Worm (Caenorhabditis elegans) whole organism, L4 larva: ENCODE data around the gene trcs-2.

Source experiments
- F26F4.8 ChIP-seq: fragments of 200-800 bp; sonication (Bioruptor generic); conservative IDR thresholded peaks from 2 replicates; pipeline ENCODE4 v1.3.6; 2022; ENCODE audit warnings: missing genetic modification characterization, missing compliant biosample characterization
- F37D6.2 ChIP-seq: sonication (generic microtip); optimal IDR thresholded peaks from 2 replicates; lab custom pipeline; 2016; ENCODE audit warnings: mild to moderate bottlenecking, missing genetic modification characterization, missing compliant biosample characterization
- F44E2.7 ChIP-seq: fragments of 200-800 bp; sonication (Bioruptor generic); IDR thresholded peaks from 2 replicates; pipeline ENCODE4 v2.1.2; 2022; ENCODE audit warnings: missing genetic modification characterization, missing compliant biosample characterization
- R02D3.7 ChIP-seq: fragments of 150-350 bp; sonication (generic microtip); optimal IDR thresholded peaks from 3 replicates; lab custom pipeline; 2014; ENCODE audit warnings: missing biosample characterization, missing genetic modification characterization
- T26A8.4 ChIP-seq: fragments of 200-800 bp; sonication (Bioruptor generic); IDR thresholded peaks from 2 replicates; pipeline ENCODE4 v1.3.6; 2022; ENCODE audit warnings: missing genetic modification characterization, missing compliant biosample characterization
- Y105C5A.15 ChIP-seq: fragments of 200-800 bp; sonication (Bioruptor generic); IDR thresholded peaks from 2 replicates; pipeline ENCODE4 v1.3.6; 2022; ENCODE audit warnings: missing genetic modification characterization, missing compliant biosample characterization
- Y48G9A.11 ChIP-seq: fragments of 200-800 bp; sonication (Bioruptor generic); IDR thresholded peaks from 2 replicates; pipeline ENCODE4 v1.3.6; 2022; ENCODE audit warnings: missing genetic modification reagents, missing genetic modification characterization, missing compliant biosample characterization
- ZK546.5 ChIP-seq, 2 experiments: sonication (generic microtip); optimal IDR thresholded peaks; 2 replicates each; lab custom pipeline; 2017; ENCODE audit warnings: missing biosample characterization in 2 of 2, missing genetic modification characterization in 2 of 2
- arid-1 ChIP-seq: fragments of 200-800 bp; sonication (Bioruptor generic); conservative IDR thresholded peaks from 2 replicates; pipeline ENCODE4 v1.3.6; 2022; ENCODE audit warnings: missing genetic modification reagents, missing genetic modification characterization, missing compliant biosample characterization
- ceh-20 ChIP-seq: fragments of 200-800 bp; sonication (Bioruptor generic); IDR thresholded peaks from 2 replicates; pipeline ENCODE4 v1.3.6; 2022; ENCODE audit warnings: missing genetic modification reagents, missing genetic modification characterization, missing compliant biosample characterization
- ceh-28 ChIP-seq: fragments of 150-350 bp; optimal IDR thresholded peaks from 2 replicates; lab custom pipeline; 2014; ENCODE audit warnings: missing biosample characterization, missing genetic modification reagents, missing genetic modification characterization
- ceh-82 ChIP-seq: sonication (generic microtip); optimal IDR thresholded peaks from 2 replicates; lab custom pipeline; 2017; ENCODE audit warnings: missing biosample characterization, missing genetic modification characterization
- cey-2 ChIP-seq: sonication (generic microtip); optimal IDR thresholded peaks from 3 replicates; lab custom pipeline; 2017; ENCODE audit warnings: missing genetic modification characterization, mild to moderate bottlenecking, missing compliant biosample characterization, antibody characterized with exemption, borderline replicate concordance; ENCODE audit not compliant: insufficient read depth
- daf-12 ChIP-seq: fragments of 150-350 bp; optimal IDR thresholded peaks from 2 replicates; lab custom pipeline; 2014; ENCODE audit warnings: missing biosample characterization, missing genetic modification reagents, missing genetic modification characterization
- dmd-6 ChIP-seq: fragments of 200-800 bp; sonication (Bioruptor generic); IDR thresholded peaks from 2 replicates; pipeline ENCODE4 v1.3.6; 2022; ENCODE audit warnings: missing genetic modification reagents, missing genetic modification characterization, missing compliant biosample characterization
- egl-27 ChIP-seq: sonication (generic microtip); optimal IDR thresholded peaks from 3 replicates; lab custom pipeline; 2017; ENCODE audit warnings: missing biosample characterization, missing genetic modification reagents, missing genetic modification characterization
- gei-8 ChIP-seq: fragments of 200-800 bp; sonication (Bioruptor generic); optimal IDR thresholded peaks from 2 replicates; lab custom pipeline; 2018; ENCODE audit warnings: mild to moderate bottlenecking, missing genetic modification characterization, missing compliant biosample characterization
- hif-1 ChIP-seq, 2 experiments: sonication (generic microtip); optimal IDR thresholded peaks; 2 replicates each; lab custom pipeline; 2016 to 2017; ENCODE audit warnings: missing compliant biosample characterization in 2 of 2, missing genetic modification characterization in 2 of 2, missing genetic modification reagents in 2 of 2, missing genotype in 2 of 2, mild to moderate bottlenecking in 1 of 2
- hlh-11 ChIP-seq: fragments of 200-800 bp; sonication (Bioruptor generic); optimal IDR thresholded peaks from 2 replicates; lab custom pipeline; 2018; ENCODE audit warnings: mild to moderate bottlenecking, missing genetic modification characterization, missing compliant biosample characterization
- lin-1 ChIP-seq: fragments of 200-800 bp; sonication (Bioruptor generic); IDR thresholded peaks from 2 replicates; pipeline ENCODE4 v1.3.6; 2022; ENCODE audit warnings: missing genetic modification reagents, missing genetic modification characterization, missing compliant biosample characterization
- lin-13 ChIP-seq: fragments of 150-350 bp; optimal IDR thresholded peaks from 2 replicates; lab custom pipeline; 2014; ENCODE audit warnings: missing biosample characterization, missing genetic modification reagents, missing genetic modification characterization
- lin-38 ChIP-seq: fragments of 200-800 bp; sonication (Bioruptor generic); IDR thresholded peaks from 2 replicates; pipeline ENCODE4 v1.3.6; 2022; ENCODE audit warnings: missing genetic modification reagents, missing genetic modification characterization, missing compliant biosample characterization
- lin-39 ChIP-seq: fragments of 150-350 bp; optimal IDR thresholded peaks from 2 replicates; lab custom pipeline; 2014; ENCODE audit warnings: missing biosample characterization, missing genetic modification reagents, missing genetic modification characterization
- lir-3 ChIP-seq: sonication (generic microtip); optimal IDR thresholded peaks from 2 replicates; lab custom pipeline; 2016; ENCODE audit warnings: mild to moderate bottlenecking, missing genetic modification characterization, missing compliant biosample characterization
- mdl-1 ChIP-seq, 2 experiments: fragments of 150-350 bp in 1 of 2; sonication (generic microtip) in 1 of 2; optimal IDR thresholded peaks; 2 replicates each; lab custom pipeline; 2014 to 2017; ENCODE audit warnings: missing biosample characterization in 2 of 2, missing genetic modification characterization in 2 of 2
- mep-1 ChIP-seq: fragments of 150-350 bp; sonication (generic microtip); optimal IDR thresholded peaks from 3 replicates; lab custom pipeline; 2014; ENCODE audit warnings: missing biosample characterization, missing genetic modification characterization
- mxl-3 ChIP-seq: fragments of 200-800 bp; sonication (Bioruptor generic); optimal IDR thresholded peaks from 2 replicates; lab custom pipeline; 2018; ENCODE audit warnings: mild to moderate bottlenecking, missing genetic modification characterization, missing compliant biosample characterization
- nhr-10 ChIP-seq: fragments of 150-350 bp; optimal IDR thresholded peaks from 2 replicates; lab custom pipeline; 2014; ENCODE audit warnings: missing biosample characterization, missing genetic modification characterization
- nhr-102 ChIP-seq: sonication (generic microtip); optimal IDR thresholded peaks from 2 replicates; lab custom pipeline; 2016; ENCODE audit warnings: mild to moderate bottlenecking, missing genetic modification characterization, moderate library complexity, missing compliant biosample characterization
- nhr-111 ChIP-seq: fragments of 200-800 bp; sonication (Bioruptor generic); optimal IDR thresholded peaks from 2 replicates; lab custom pipeline; 2018; ENCODE audit warnings: mild to moderate bottlenecking, missing genetic modification characterization, missing compliant biosample characterization
- nhr-237 ChIP-seq: sonication (generic microtip); optimal IDR thresholded peaks from 2 replicates; lab custom pipeline; 2017; ENCODE audit warnings: missing biosample characterization, missing genetic modification characterization
- nhr-25 ChIP-seq: sonication (generic microtip); optimal IDR thresholded peaks from 2 replicates; lab custom pipeline; 2017; ENCODE audit warnings: missing genetic modification characterization, mild to moderate bottlenecking, missing compliant biosample characterization, antibody characterized with exemption, moderate library complexity, borderline replicate concordance; ENCODE audit not compliant: insufficient read depth
- nhr-28 ChIP-seq: fragments of 150-350 bp; optimal IDR thresholded peaks from 2 replicates; lab custom pipeline; 2014; ENCODE audit warnings: missing biosample characterization, missing genetic modification characterization
- nhr-41 ChIP-seq: fragments of 200-800 bp; sonication (Bioruptor generic); IDR thresholded peaks from 2 replicates; pipeline ENCODE4 v1.3.6; 2022; ENCODE audit warnings: missing genetic modification reagents, missing genetic modification characterization, missing compliant biosample characterization
- nhr-42 ChIP-seq: fragments of 200-800 bp; sonication (Bioruptor generic); IDR thresholded peaks from 2 replicates; pipeline ENCODE4 v1.3.6; 2022; ENCODE audit warnings: missing genetic modification characterization, missing compliant biosample characterization
- nhr-6 ChIP-seq: fragments of 150-350 bp; optimal IDR thresholded peaks from 2 replicates; lab custom pipeline; 2014; ENCODE audit warnings: missing biosample characterization, missing genetic modification characterization
- nhr-77 ChIP-seq: fragments of 150-350 bp; optimal IDR thresholded peaks from 2 replicates; lab custom pipeline; 2014; ENCODE audit warnings: missing biosample characterization, missing genetic modification characterization
- pha-4 ChIP-seq, 2 experiments: fragments of 150-350 bp in 1 of 2; fragments of 200-800 bp in 1 of 2; sonication (Bioruptor generic) in 1 of 2; IDR thresholded peaks in 1 of 2; optimal IDR thresholded peaks in 1 of 2; 2 replicates each; pipeline versions ENCODE4 v1.3.6 to Lab custom; 2014 to 2022; ENCODE audit warnings: missing genetic modification characterization in 2 of 2, missing genetic modification reagents in 2 of 2, missing biosample characterization in 1 of 2, missing compliant biosample characterization in 1 of 2
- pqm-1 ChIP-seq: sonication (generic microtip); optimal IDR thresholded peaks from 2 replicates; lab custom pipeline; 2017; ENCODE audit warnings: missing biosample characterization, missing genetic modification characterization
- rbr-2 ChIP-seq: sonication (generic microtip); optimal IDR thresholded peaks from 2 replicates; lab custom pipeline; 2016; ENCODE audit warnings: missing genotype, missing genetic modification characterization, missing compliant biosample characterization
- sdz-12 ChIP-seq: fragments of 200-800 bp; sonication (Bioruptor generic); optimal IDR thresholded peaks from 2 replicates; lab custom pipeline; 2018; ENCODE audit warnings: mild to moderate bottlenecking, missing genetic modification characterization, missing compliant biosample characterization
- set-16 ChIP-seq: fragments of 200-800 bp; sonication (Bioruptor generic); IDR thresholded peaks from 2 replicates; pipeline ENCODE4 v1.3.6; 2022; ENCODE audit warnings: missing genetic modification reagents, missing genetic modification characterization, missing compliant biosample characterization
- spr-1 ChIP-seq: sonication (generic microtip); optimal IDR thresholded peaks from 2 replicates; lab custom pipeline; 2016; ENCODE audit warnings: mild to moderate bottlenecking, missing genetic modification characterization, missing compliant biosample characterization
- unc-39 ChIP-seq: sonication (generic microtip); optimal IDR thresholded peaks from 2 replicates; lab custom pipeline; 2017; ENCODE audit warnings: missing biosample characterization, missing genetic modification characterization
- unc-62 ChIP-seq, 3 experiments: fragments of 150-350 bp in 1 of 3; sonication (generic microtip); optimal IDR thresholded peaks in 2 of 3; peaks in 1 of 3; 1 replicate in 1 of 3; 2 replicates in 2 of 3; lab custom pipeline; 2014 to 2017; ENCODE audit warnings: missing biosample characterization in 3 of 3, missing genetic modification characterization in 3 of 3, missing genetic modification reagents in 3 of 3, missing genotype in 1 of 3
- zfp-3 ChIP-seq: fragments of 200-800 bp; sonication (Bioruptor generic); conservative IDR thresholded peaks from 2 replicates; pipeline ENCODE4 v1.3.6; 2022; ENCODE audit warnings: missing genetic modification reagents, missing genetic modification characterization, missing compliant biosample characterization
- zip-11 ChIP-seq: fragments of 200-800 bp; sonication (Bioruptor generic); IDR thresholded peaks from 2 replicates; pipeline ENCODE4 v1.3.6; 2022; ENCODE audit warnings: missing genetic modification characterization, missing compliant biosample characterization
- ztf-7 ChIP-seq: fragments of 150-350 bp; optimal IDR thresholded peaks from 2 replicates; lab custom pipeline; 2014; ENCODE audit warnings: missing biosample characterization, missing genetic modification characterization

The trcs-2 gene

DNA sequence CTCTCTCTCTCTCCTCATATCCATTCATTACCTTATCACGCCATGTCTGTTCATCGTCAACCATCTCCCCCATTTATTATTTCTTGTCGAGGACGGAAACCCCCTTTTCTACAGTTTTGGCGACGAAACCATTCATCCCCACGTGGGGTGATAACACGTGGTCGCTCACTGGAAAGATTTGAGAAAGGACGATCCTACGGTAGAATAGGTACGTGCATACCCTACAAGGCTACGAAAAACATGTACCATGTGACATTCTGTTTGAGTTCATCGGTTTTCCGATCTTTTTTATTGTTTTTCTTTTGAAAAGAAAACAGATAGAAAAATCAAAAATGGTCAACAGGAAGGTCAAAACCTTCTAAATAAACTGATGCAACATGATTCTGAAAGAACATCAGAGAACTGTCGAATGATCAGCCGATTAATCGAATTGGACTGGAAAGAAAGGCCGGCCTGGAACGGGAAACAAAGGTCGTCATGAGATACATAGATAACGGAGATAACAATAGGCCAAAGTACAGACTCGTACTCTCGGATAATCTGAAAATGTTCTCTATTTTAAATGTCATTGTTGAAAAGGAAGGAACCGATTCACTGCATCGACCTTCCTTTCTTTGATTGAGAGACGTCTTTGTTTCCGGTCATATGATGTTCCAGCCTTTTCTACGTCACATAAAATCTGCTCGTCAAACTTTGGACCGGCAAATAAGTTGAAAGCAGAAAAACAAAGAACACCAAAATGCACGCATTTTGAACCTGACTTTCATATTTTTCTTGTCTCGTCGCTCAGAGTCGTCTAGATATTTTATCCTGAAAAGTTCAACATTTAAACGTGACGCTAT is 20.0 kb downstream of the trcs-2 start (continued):
- no peak for TF ChIP-seq set-16 (GFP tag; lab: Robert Waterston, UW)
- TF ChIP-seq gei-8 (GFP tag; lab: Kevin White, UChicago) = peak; percentile 79
- no peak for TF ChIP-seq F44E2.7
- no peak for TF ChIP-seq arid-1 (GFP tag; lab: Robert Waterston, UW)
- peak; percentile 11 to 31 for TF ChIP-seq hif-1 (tag; optimal IDR thresholded peaks at IDR 0.05; lab: Kevin White, UChicago)
- no peak for TF ChIP-seq ZK546.5 (tag; optimal IDR thresholded peaks at IDR 0.05; lab: Kevin White, UChicago)
- TF ChIP-seq nhr-25 (tag; lab: Kevin White, UChicago) = peak; percentile 66
- no peak for TF ChIP-seq nhr-41
- no peak for TF ChIP-seq nhr-10
- no peak for TF ChIP-seq nhr-237 (tag; lab: Kevin White, UChicago)
- TF ChIP-seq lin-38 (GFP tag; lab: Robert Waterston, UW) = no peak
- peak; percentile 49; the same call in 1 of the 2 replicates for TF ChIP-seq pha-4 (GFP tag; IDR thresholded peaks at IDR 0.05; lab: Robert Waterston, UW)
- no peak for TF ChIP-seq pha-4 (tag; optimal IDR thresholded peaks at IDR 0.05; lab: Kevin White, UChicago)
- no peak for TF ChIP-seq Y105C5A.15
- no peak for TF ChIP-seq zip-11 (GFP tag; lab: Robert Waterston, UW)
- TF ChIP-seq zfp-3 = 0 out of 2 replicates have a peak, but pooled peaks have one; percentile 6
- TF ChIP-seq F37D6.2 (tag; lab: Kevin White, UChicago) = no peak
- TF ChIP-seq unc-62 (GFP tag; optimal IDR thresholded peaks at IDR 0.05 in 1 of 2; lab: Kevin White, UChicago) = peak in 1 of 2 experiments; percentile 99
- TF ChIP-seq unc-62 (tag; optimal IDR thresholded peaks at IDR 0.05; lab: Kevin White, UChicago) = no peak
- TF ChIP-seq F26F4.8 (GFP tag; lab: Robert Waterston, UW) = no peak
- TF ChIP-seq lin-13 (GFP tag; lab: Kevin White, UChicago) = peak; percentile 15
- TF ChIP-seq cey-2 (tag; lab: Kevin White, UChicago) = peak; percentile 74
- no peak for TF ChIP-seq nhr-111 (GFP tag; lab: Kevin White, UChicago)
- TF ChIP-seq sdz-12 (GFP tag; lab: Kevin White, UChicago) = no peak
- peak; percentile 30 for TF ChIP-seq nhr-77 (tag; lab: Kevin White, UChicago)
- peak; percentile 1 for TF ChIP-seq rbr-2 (tag; lab: Kevin White, UChicago)
- no peak for TF ChIP-seq ztf-7 (tag; lab: Kevin White, UChicago)
- peak; percentile 69 for TF ChIP-seq dmd-6
- TF ChIP-seq R02D3.7 (tag; lab: Kevin White, UChicago) = no peak
- TF ChIP-seq ceh-28 (tag; lab: Kevin White, UChicago) = no peak
- peak; percentile 91 to 92 for TF ChIP-seq mdl-1 (tag; optimal IDR thresholded peaks at IDR 0.05; lab: Kevin White, UChicago)
- peak; percentile 34 for TF ChIP-seq mep-1 (tag; lab: Kevin White, UChicago)
- no peak for TF ChIP-seq T26A8.4
- no peak for TF ChIP-seq daf-12 (tag; lab: Kevin White, UChicago)
- TF ChIP-seq egl-27 (tag; lab: Kevin White, UChicago) = no peak
- TF ChIP-seq nhr-28 = peak; percentile 94
- peak; percentile 94 for TF ChIP-seq mxl-3 (GFP tag; lab: Kevin White, UChicago)
- TF ChIP-seq ceh-82 (tag; lab: Kevin White, UChicago) = no peak
- TF ChIP-seq lin-39 (tag; lab: Kevin White, UChicago) = no peak
- TF ChIP-seq pqm-1 (tag; lab: Kevin White, UChicago) = no peak
- no peak for TF ChIP-seq nhr-6
- peak; percentile 74 for TF ChIP-seq lin-1 (GFP tag; lab: Robert Waterston, UW)
- TF ChIP-seq nhr-42 = no peak
- TF ChIP-seq ceh-20 = no peak; the same call in 1 of the 2 replicates
- no peak for TF ChIP-seq unc-39 (tag; lab: Kevin White, UChicago)
- TF ChIP-seq nhr-102 (tag; lab: Kevin White, UChicago) = peak; percentile 58
- TF ChIP-seq Y48G9A.11 = no peak
- TF ChIP-seq hlh-11 (tag; lab: Kevin White, UChicago) = peak; percentile 80
- TF ChIP-seq spr-1 (tag; lab: Kevin White, UChicago) = no peak
- no peak for TF ChIP-seq lir-3
